Fruit fly (Drosophila melanogaster) whole organism, prepupa: ENCODE results near the gene Gr64d.

Experiments
- Blimp-1 ChIP-seq: fragments of 200-800 bp; sonication (Bioruptor generic); optimal IDR thresholded peaks from 3 replicates; lab custom pipeline; 2017; ENCODE audit warnings: missing biosample characterization, missing genetic modification characterization, mild to moderate bottlenecking, moderate library complexity, missing genetic modification reagents
- CG11294 ChIP-seq: fragments of 200-800 bp; sonication (Bioruptor generic); IDR thresholded peaks from 2 replicates; pipeline ENCODE4 v1.3.6; 2022; ENCODE audit warnings: missing biosample characterization, missing genetic modification characterization
- CG31627 ChIP-seq: fragments of 200-800 bp; sonication (Bioruptor generic); optimal IDR thresholded peaks from 3 replicates; lab custom pipeline; 2016; ENCODE audit warnings: missing biosample characterization, missing genetic modification characterization
- CG7368 ChIP-seq: fragments of 200-800 bp; sonication (Bioruptor generic); optimal IDR thresholded peaks from 3 replicates; lab custom pipeline; 2016; ENCODE audit warnings: missing biosample characterization, missing genetic modification characterization
- CG8319 ChIP-seq: fragments of 200-800 bp; sonication (Bioruptor generic); optimal IDR thresholded peaks from 3 replicates; lab custom pipeline; 2016; ENCODE audit warnings: missing biosample characterization, missing genetic modification characterization
- Gug ChIP-seq: fragments of 200-800 bp; sonication (Bioruptor generic); IDR thresholded peaks from 2 replicates; pipeline ENCODE4 v1.3.6; 2022; ENCODE audit warnings: missing biosample characterization, missing genetic modification characterization
- Hr39 ChIP-seq: fragments of 200-800 bp; sonication (Bioruptor generic); optimal IDR thresholded peaks from 2 replicates; lab custom pipeline; 2016; ENCODE audit warnings: missing biosample characterization, missing genetic modification characterization
- Smox ChIP-seq: fragments of 200-800 bp; sonication (Bioruptor generic); optimal IDR thresholded peaks from 3 replicates; lab custom pipeline; 2016; ENCODE audit warnings: missing biosample characterization, missing genetic modification characterization
- Sox15 ChIP-seq: fragments of 200-800 bp; sonication (Bioruptor generic); optimal IDR thresholded peaks from 3 replicates; lab custom pipeline; 2016; ENCODE audit warnings: missing biosample characterization, missing genetic modification characterization
- dac ChIP-seq: fragments of 200-800 bp; sonication (Bioruptor generic); optimal IDR thresholded peaks from 2 replicates; lab custom pipeline; 2017; ENCODE audit warnings: missing biosample characterization, mild to moderate bottlenecking, missing genetic modification characterization
- esn ChIP-seq: fragments of 200-800 bp; sonication (Bioruptor generic); optimal IDR thresholded peaks from 2 replicates; lab custom pipeline; 2016; ENCODE audit warnings: missing biosample characterization, mild to moderate bottlenecking, missing genetic modification characterization, moderate library complexity
- fd85E ChIP-seq: fragments of 200-800 bp; sonication (Bioruptor generic); optimal IDR thresholded peaks from 3 replicates; lab custom pipeline; 2016; ENCODE audit warnings: missing biosample characterization, missing genetic modification characterization
- topi ChIP-seq: fragments of 200-800 bp; sonication (Bioruptor generic); optimal IDR thresholded peaks from 3 replicates; lab custom pipeline; 2016; ENCODE audit warnings: missing biosample characterization, missing genetic modification characterization
- vri ChIP-seq: fragments of 200-800 bp; sonication (Bioruptor generic); optimal IDR thresholded peaks from 3 replicates; lab custom pipeline; 2016; ENCODE audit warnings: missing biosample characterization, mild to moderate bottlenecking, missing genetic modification characterization

DNA sequence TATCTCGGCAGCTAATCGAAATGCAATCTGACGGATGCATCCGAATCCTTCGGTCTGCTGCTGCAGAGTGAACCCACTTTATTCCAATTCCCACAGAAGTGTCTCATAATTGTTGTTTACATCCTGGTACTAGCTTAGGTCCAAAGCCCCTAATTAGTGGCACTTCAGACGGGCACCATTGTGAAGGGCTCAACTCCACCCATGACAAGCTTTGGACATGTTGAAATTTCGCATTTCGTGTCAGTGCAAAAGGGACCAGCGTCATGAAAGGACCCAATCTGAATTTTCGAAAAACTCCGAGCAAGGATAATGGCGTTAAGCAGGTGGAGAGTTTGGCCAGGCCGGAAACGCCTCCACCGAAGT lies 5.4 kb upstream of the Gr64d start, which contains the start of gene Gr64a:
- TF ChIP-seq topi (GFP tag; lab: Kevin White, UChicago) = no peak
- TF ChIP-seq dac (GFP tag; lab: Kevin White, UChicago) = no peak
- TF ChIP-seq CG31627 = no peak
- no peak for TF ChIP-seq CG11294 (GFP tag; lab: Robert Waterston, UW)
- no peak for TF ChIP-seq fd85E (GFP tag; lab: Kevin White, UChicago)
- no peak for TF ChIP-seq Smox (GFP tag; lab: Kevin White, UChicago)
- no peak for TF ChIP-seq Sox15 (GFP tag; lab: Kevin White, UChicago)
- TF ChIP-seq CG7368 = no peak
- TF ChIP-seq vri (GFP tag; lab: Kevin White, UChicago) = no peak
- no peak for TF ChIP-seq Blimp-1
- TF ChIP-seq Hr39 (GFP tag; lab: Kevin White, UChicago) = no peak
- TF ChIP-seq CG8319 (GFP tag; lab: Kevin White, UChicago) = no peak
- no peak for TF ChIP-seq Gug (GFP tag; lab: Robert Waterston, UW)
- no peak for TF ChIP-seq esn (GFP tag; lab: Kevin White, UChicago)
